Worm (Caenorhabditis elegans) whole organism, L2 larva: ENCODE data around the gene F23H12.10.
A peak's percentile ranks its signal among the peaks of the same experiment; 100 is the strongest.

Experiments used
- C34F6.9 ChIP-seq: fragments of 150-350 bp; optimal IDR thresholded peaks from 2 replicates; lab custom pipeline; 2014; ENCODE audit warnings: missing biosample characterization, missing genetic modification characterization
- F13H6.1 ChIP-seq: sonication (generic microtip); optimal IDR thresholded peaks from 2 replicates; lab custom pipeline; 2016; ENCODE audit warnings: missing genetic modification characterization, missing compliant biosample characterization
- R02D3.7 ChIP-seq: fragments of 150-350 bp; optimal IDR thresholded peaks from 2 replicates; lab custom pipeline; 2014; ENCODE audit warnings: missing biosample characterization, missing genetic modification characterization
- Y55F3AM.14 ChIP-seq: fragments of 200-800 bp; sonication (Bioruptor generic); optimal IDR thresholded peaks from 2 replicates; lab custom pipeline; 2018; ENCODE audit warnings: mild to moderate bottlenecking, missing genetic modification characterization, missing compliant biosample characterization
- ZK546.5 ChIP-seq: sonication (generic microtip); optimal IDR thresholded peaks from 2 replicates; lab custom pipeline; 2017; ENCODE audit warnings: missing biosample characterization, missing genetic modification characterization
- alr-1 ChIP-seq: fragments of 150-350 bp; optimal IDR thresholded peaks from 2 replicates; lab custom pipeline; 2014; ENCODE audit warnings: missing biosample characterization, missing genetic modification characterization
- aly-2 ChIP-seq: fragments of 150-350 bp; optimal IDR thresholded peaks from 2 replicates; lab custom pipeline; 2014; ENCODE audit warnings: missing biosample characterization, missing genetic modification characterization
- ama-1 ChIP-seq: fragments of 150-350 bp; optimal IDR thresholded peaks from 2 replicates; lab custom pipeline; 2018; ENCODE audit warnings: inconsistent platforms
- blmp-1 ChIP-seq: sonication (generic microtip); optimal IDR thresholded peaks from 2 replicates; lab custom pipeline; 2017; ENCODE audit warnings: missing genetic modification characterization, mild to moderate bottlenecking, missing compliant biosample characterization, antibody characterized with exemption, moderate library complexity; ENCODE audit not compliant: insufficient read depth
- ceh-82 ChIP-seq: fragments of 150-350 bp; optimal IDR thresholded peaks from 2 replicates; lab custom pipeline; 2014; ENCODE audit warnings: missing biosample characterization, missing genetic modification characterization
- crh-2 ChIP-seq: sonication (generic microtip); optimal IDR thresholded peaks from 2 replicates; lab custom pipeline; 2017; ENCODE audit warnings: missing biosample characterization, missing genetic modification characterization
- dmd-4 ChIP-seq: sonication (generic microtip); optimal IDR thresholded peaks from 2 replicates; lab custom pipeline; 2017; ENCODE audit warnings: missing biosample characterization, missing genetic modification characterization
- egl-27 ChIP-seq: sonication (generic microtip); optimal IDR thresholded peaks from 3 replicates; lab custom pipeline; 2017; ENCODE audit warnings: missing biosample characterization, missing genetic modification reagents, missing genetic modification characterization
- elt-1 ChIP-seq: fragments of 150-350 bp; optimal IDR thresholded peaks from 2 replicates; lab custom pipeline; 2014; ENCODE audit warnings: missing biosample characterization, missing genetic modification characterization
- fos-1 ChIP-seq: fragments of 150-350 bp; optimal IDR thresholded peaks from 2 replicates; lab custom pipeline; 2014; ENCODE audit warnings: missing biosample characterization, missing genetic modification characterization
- gmeb-1 ChIP-seq: fragments of 150-350 bp; optimal IDR thresholded peaks from 2 replicates; lab custom pipeline; 2014; ENCODE audit warnings: missing biosample characterization, missing genetic modification characterization
- lin-13 ChIP-seq: fragments of 150-350 bp; optimal IDR thresholded peaks from 2 replicates; lab custom pipeline; 2014; ENCODE audit warnings: missing biosample characterization, missing genetic modification reagents, missing genetic modification characterization
- lin-39 ChIP-seq: fragments of 150-350 bp; optimal IDR thresholded peaks from 2 replicates; lab custom pipeline; 2014; ENCODE audit warnings: missing biosample characterization, missing genetic modification reagents, missing genetic modification characterization
- lsy-2 ChIP-seq, 2 experiments: fragments of 150-350 bp in 1 of 2; sonication (generic microtip) in 1 of 2; optimal IDR thresholded peaks; 2 replicates each; lab custom pipeline; 2014 to 2017; ENCODE audit warnings: missing biosample characterization in 2 of 2, missing genetic modification characterization in 2 of 2
- mab-5 ChIP-seq: fragments of 150-350 bp; optimal IDR thresholded peaks from 2 replicates; lab custom pipeline; 2014; ENCODE audit warnings: missing biosample characterization, missing genetic modification characterization
- mbf-1 ChIP-seq: sonication (generic microtip); optimal IDR thresholded peaks from 2 replicates; lab custom pipeline; 2017; ENCODE audit warnings: missing biosample characterization, missing genetic modification characterization
- mdl-1 ChIP-seq, 2 experiments: fragments of 150-350 bp in 1 of 2; sonication (generic microtip) in 1 of 2; optimal IDR thresholded peaks; 2 replicates each; lab custom pipeline; 2017; ENCODE audit warnings: missing biosample characterization in 2 of 2, missing genetic modification characterization in 2 of 2
- nhr-11 ChIP-seq: fragments of 150-350 bp; optimal IDR thresholded peaks from 2 replicates; lab custom pipeline; 2014; ENCODE audit warnings: missing biosample characterization, missing genetic modification characterization
- nhr-12 ChIP-seq: fragments of 150-350 bp; optimal IDR thresholded peaks from 2 replicates; lab custom pipeline; 2014; ENCODE audit warnings: missing biosample characterization, missing genetic modification characterization
- nhr-129 ChIP-seq: fragments of 150-350 bp; optimal IDR thresholded peaks from 2 replicates; lab custom pipeline; 2014; ENCODE audit warnings: missing biosample characterization, missing genetic modification characterization
- nhr-21 ChIP-seq: fragments of 150-350 bp; optimal IDR thresholded peaks from 2 replicates; lab custom pipeline; 2014; ENCODE audit warnings: missing biosample characterization, missing genetic modification characterization
- nhr-23 ChIP-seq: fragments of 150-350 bp; optimal IDR thresholded peaks from 2 replicates; lab custom pipeline; 2014; ENCODE audit warnings: missing biosample characterization, missing genetic modification reagents, missing genetic modification characterization
- nhr-237 ChIP-seq: fragments of 150-350 bp; optimal IDR thresholded peaks from 2 replicates; lab custom pipeline; 2014; ENCODE audit warnings: missing biosample characterization, missing genetic modification characterization
- nhr-25 ChIP-seq: fragments of 150-350 bp; sonication (generic microtip); optimal IDR thresholded peaks from 3 replicates; lab custom pipeline; 2014; ENCODE audit warnings: missing biosample characterization, missing genetic modification characterization
- peb-1 ChIP-seq: fragments of 150-350 bp; optimal IDR thresholded peaks from 2 replicates; lab custom pipeline; 2014; ENCODE audit warnings: missing biosample characterization, missing genetic modification characterization
- sem-4 ChIP-seq: fragments of 150-350 bp; optimal IDR thresholded peaks from 2 replicates; lab custom pipeline; 2014; ENCODE audit warnings: missing biosample characterization, missing genetic modification reagents, missing genetic modification characterization
- skn-1 ChIP-seq: sonication (generic microtip); optimal IDR thresholded peaks from 2 replicates; lab custom pipeline; 2017; ENCODE audit warnings: missing biosample characterization, missing genetic modification characterization
- sma-3 ChIP-seq: sonication (generic microtip); optimal IDR thresholded peaks from 2 replicates; lab custom pipeline; 2016; ENCODE audit warnings: missing genetic modification reagents, missing genetic modification characterization, missing compliant biosample characterization
- sma-9 ChIP-seq, 2 experiments: fragments of 150-350 bp in 1 of 2; sonication (generic microtip) in 1 of 2; optimal IDR thresholded peaks; 2 replicates each; lab custom pipeline; 2014 to 2016; ENCODE audit warnings: missing genetic modification characterization in 2 of 2, mild to moderate bottlenecking in 1 of 2, missing biosample characterization in 1 of 2, missing compliant biosample characterization in 1 of 2, missing genetic modification reagents in 1 of 2, moderate library complexity in 1 of 2
- unc-39 ChIP-seq: fragments of 150-350 bp; optimal IDR thresholded peaks from 2 replicates; lab custom pipeline; 2014; ENCODE audit warnings: missing biosample characterization, missing genetic modification characterization
- unc-55 ChIP-seq: fragments of 150-350 bp; sonication (generic microtip); optimal IDR thresholded peaks from 3 replicates; lab custom pipeline; 2014; ENCODE audit warnings: missing biosample characterization, missing genetic modification reagents, missing genetic modification characterization
- zag-1 ChIP-seq: fragments of 150-350 bp; optimal IDR thresholded peaks from 2 replicates; lab custom pipeline; 2014; ENCODE audit warnings: missing biosample characterization, missing genetic modification characterization
- ztf-1 ChIP-seq: fragments of 200-800 bp; sonication (Bioruptor generic); conservative IDR thresholded peaks from 2 replicates; pipeline ENCODE4 v1.3.6; 2022; ENCODE audit warnings: missing genetic modification characterization, missing compliant biosample characterization
- ztf-4 ChIP-seq: fragments of 150-350 bp; optimal IDR thresholded peaks from 2 replicates; lab custom pipeline; 2014; ENCODE audit warnings: missing biosample characterization, missing genetic modification characterization

F23H12.10 gene

DNA sequence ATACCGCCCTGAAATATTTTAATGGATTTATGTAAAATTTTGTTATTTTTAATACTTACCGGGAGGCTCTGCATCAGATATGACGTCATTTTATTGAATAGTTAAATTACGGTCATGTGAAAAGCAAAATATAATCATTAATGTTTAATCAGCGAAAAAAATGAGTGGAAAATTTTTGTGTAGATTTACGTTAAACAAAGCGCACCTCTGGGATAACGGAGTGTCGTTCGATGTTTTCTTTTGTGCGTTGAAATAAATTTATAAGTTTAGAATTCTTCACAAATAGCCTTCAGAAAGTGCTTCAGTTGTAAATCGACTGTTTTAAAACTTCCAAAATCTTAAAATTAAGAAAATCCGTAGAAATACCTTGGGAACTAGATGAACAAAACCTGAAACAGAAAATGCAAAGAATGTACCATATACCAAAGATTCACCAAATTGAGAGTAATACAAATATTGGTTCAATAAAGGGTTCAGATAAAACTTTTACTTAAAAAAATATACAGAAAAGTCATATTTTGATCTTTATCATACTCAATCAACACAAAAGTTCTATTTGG lies 26.7 kb upstream of the F23H12.10 start, which contains the start of the genes K01D12.20 and miga-1:
TSS of gene K01D12.20 (minus strand) at position 138 of the 560 bp plus-strand sequence.
TSS of gene miga-1 (minus strand) at position 183 of the 560 bp plus-strand sequence.
- TF ChIP-seq lin-39 (tag; lab: Kevin White, UChicago) (no peak), zag-1 (tag; lab: Kevin White, UChicago) (no peak), nhr-12 (tag; lab: Kevin White, UChicago) (no peak), dmd-4 (no peak), skn-1 (no peak), nhr-23 (tag; lab: Kevin White, UChicago) (no peak), R02D3.7 (tag; lab: Kevin White, UChicago) (peak; percentile 89), Y55F3AM.14 (no peak), mbf-1 (tag; lab: Kevin White, UChicago) (no peak), sem-4 (tag; lab: Kevin White, UChicago) (peak; percentile 12), sma-9 (GFP tag; optimal IDR thresholded peaks at IDR 0.05; lab: Kevin White, UChicago) (peak; percentile 61), sma-9 (tag; optimal IDR thresholded peaks at IDR 0.05; lab: Kevin White, UChicago) (no peak), unc-39 (tag; lab: Kevin White, UChicago) (no peak), nhr-237 (tag; lab: Kevin White, UChicago) (no peak), C34F6.9 (peak; percentile 57), crh-2 (tag; lab: Kevin White, UChicago) (peak; percentile 9), F13H6.1 (tag; lab: Kevin White, UChicago) (no peak), ama-1 (lab: Kevin White, UChicago) (no peak), nhr-11 (tag; lab: Kevin White, UChicago) (no peak), mab-5 (no peak), fos-1 (tag; lab: Kevin White, UChicago) (no peak), lsy-2 (tag; optimal IDR thresholded peaks at IDR 0.05; lab: Kevin White, UChicago) (peak in 1 of 2 experiments; percentile 65), alr-1 (no peak), nhr-129 (tag; lab: Kevin White, UChicago) (peak; percentile 13), unc-55 (GFP tag; lab: Kevin White, UChicago) (peak; percentile 54), aly-2 (tag; lab: Kevin White, UChicago) (no peak)

DNA sequence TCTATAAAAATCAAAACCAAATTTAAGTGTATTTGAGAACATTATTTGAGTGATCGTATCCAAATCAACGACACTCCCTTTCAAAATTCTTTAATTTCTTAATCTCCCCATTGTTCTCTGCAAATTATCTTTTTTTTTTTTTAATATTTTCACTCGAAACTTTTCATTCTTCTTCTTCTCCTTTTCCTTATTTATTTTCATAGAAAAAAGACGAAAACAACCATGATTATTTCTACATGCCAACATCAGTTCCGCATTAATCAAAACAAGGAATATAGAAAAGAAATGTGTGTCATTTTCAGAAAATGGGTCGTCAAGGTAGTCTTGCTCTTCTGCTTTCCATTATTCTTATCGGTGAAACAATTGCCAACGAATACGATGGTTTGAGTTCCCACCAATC lies 23.5 kb upstream of the F23H12.10 start, which contains the start of gene K01D12.5:
TSS of gene K01D12.5 (plus strand) at position 301 of the 400 bp plus-strand sequence.
- TF ChIP-seq blmp-1 (tag; lab: Kevin White, UChicago) (no peak), skn-1 (no peak), peb-1 (tag; lab: Kevin White, UChicago) (no peak), lin-13 (GFP tag; lab: Kevin White, UChicago) (no peak), nhr-25 (tag; lab: Kevin White, UChicago) (no peak), nhr-129 (tag; lab: Kevin White, UChicago) (no peak), sma-9 (GFP tag; optimal IDR thresholded peaks at IDR 0.05; lab: Kevin White, UChicago) (no peak), sma-9 (tag; optimal IDR thresholded peaks at IDR 0.05; lab: Kevin White, UChicago) (no peak), ztf-4 (tag; lab: Kevin White, UChicago) (no peak), nhr-237 (tag; lab: Kevin White, UChicago) (no peak), lin-39 (tag; lab: Kevin White, UChicago) (no peak), mbf-1 (tag; lab: Kevin White, UChicago) (no peak)
- TF ChIP-seq, all 48 proteins: peak for 0

DNA sequence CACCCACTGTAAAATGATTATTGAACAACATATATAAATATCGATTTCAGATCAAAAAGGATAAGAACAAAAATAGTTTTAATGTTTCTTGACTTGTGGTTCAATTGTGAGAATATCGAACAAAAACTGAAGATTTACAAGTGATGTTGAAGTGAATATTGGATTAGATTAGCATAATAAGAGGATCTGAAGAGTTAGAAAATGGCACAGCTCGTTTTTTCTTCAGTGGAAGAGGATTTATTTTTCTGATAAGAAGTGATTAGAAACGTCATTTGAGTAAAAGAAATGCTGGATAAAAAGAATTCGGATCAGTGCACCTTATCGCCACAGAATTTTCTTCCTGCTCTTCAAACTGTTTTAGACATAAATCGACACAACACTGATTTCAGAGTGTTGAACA lies 21.6 kb upstream of the F23H12.10 start, which contains the start of gene twk-14:
TSS of gene twk-14 (minus strand) at position 8 of the 400 bp plus-strand sequence.
- TF ChIP-seq egl-27 (tag; lab: Kevin White, UChicago): no peak
- no peak for TF ChIP-seq sma-9 (GFP tag; optimal IDR thresholded peaks at IDR 0.05; lab: Kevin White, UChicago)
- no peak for TF ChIP-seq sma-9 (tag; optimal IDR thresholded peaks at IDR 0.05; lab: Kevin White, UChicago)
- no peak for TF ChIP-seq sma-3 (GFP tag; lab: Kevin White, UChicago)

DNA sequence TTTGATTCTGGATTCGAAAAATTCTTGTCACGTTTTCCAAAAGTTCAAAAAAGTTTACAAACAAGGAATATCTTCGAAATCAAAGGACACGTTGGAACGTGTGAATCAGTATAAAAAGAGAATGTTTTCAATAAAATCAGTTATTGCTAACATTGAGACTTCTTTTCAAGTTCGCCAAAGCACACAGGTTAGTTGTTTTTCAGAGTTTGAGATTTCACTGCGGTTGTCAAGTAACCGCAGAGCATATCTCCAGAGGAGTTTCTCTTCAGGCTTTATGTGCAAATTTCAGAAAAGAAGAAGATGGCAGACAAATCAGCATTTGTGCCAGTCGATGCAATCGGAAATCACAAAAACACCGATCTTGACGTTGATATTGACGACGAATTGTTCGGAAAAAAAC lies 12.1 kb upstream of the F23H12.10 start, which contains the start of gene K01D12.15:
TSS of gene K01D12.15 (plus strand) at position 301 of the 400 bp plus-strand sequence.
- TF ChIP-seq ztf-4 (tag; lab: Kevin White, UChicago): no peak
- TF ChIP-seq ztf-1 (GFP tag; lab: Robert Waterston, UW): no peak
- TF ChIP-seq peb-1 (tag; lab: Kevin White, UChicago): no peak
- TF ChIP-seq ZK546.5 (tag; lab: Kevin White, UChicago): no peak
- no peak for TF ChIP-seq mab-5
- no peak for TF ChIP-seq egl-27 (tag; lab: Kevin White, UChicago)
- no peak for TF ChIP-seq lsy-2 (tag; optimal IDR thresholded peaks at IDR 0.05; lab: Kevin White, UChicago)
- no peak for TF ChIP-seq elt-1 (tag; lab: Kevin White, UChicago)
- no peak for TF ChIP-seq nhr-11 (tag; lab: Kevin White, UChicago)
- TF ChIP-seq sma-9 (GFP tag; optimal IDR thresholded peaks at IDR 0.05; lab: Kevin White, UChicago): no peak
- TF ChIP-seq sma-9 (tag; optimal IDR thresholded peaks at IDR 0.05; lab: Kevin White, UChicago): no peak
- TF ChIP-seq nhr-21 (tag; lab: Kevin White, UChicago): no peak
- no peak for TF ChIP-seq ama-1 (lab: Kevin White, UChicago)
- TF ChIP-seq mdl-1 (tag; optimal IDR thresholded peaks at IDR 0.05; lab: Kevin White, UChicago): no peak
- no peak for TF ChIP-seq gmeb-1 (tag; lab: Kevin White, UChicago)
- no peak for TF ChIP-seq ceh-82
- no peak for TF ChIP-seq R02D3.7 (tag; lab: Kevin White, UChicago)
- no peak for TF ChIP-seq F13H6.1 (tag; lab: Kevin White, UChicago)
- no peak for TF ChIP-seq C34F6.9
- TF ChIP-seq Y55F3AM.14: no peak
- no peak for TF ChIP-seq mbf-1 (tag; lab: Kevin White, UChicago)
